Worm (Caenorhabditis elegans): ENCODE results near the gene srv-26.

DNA sequence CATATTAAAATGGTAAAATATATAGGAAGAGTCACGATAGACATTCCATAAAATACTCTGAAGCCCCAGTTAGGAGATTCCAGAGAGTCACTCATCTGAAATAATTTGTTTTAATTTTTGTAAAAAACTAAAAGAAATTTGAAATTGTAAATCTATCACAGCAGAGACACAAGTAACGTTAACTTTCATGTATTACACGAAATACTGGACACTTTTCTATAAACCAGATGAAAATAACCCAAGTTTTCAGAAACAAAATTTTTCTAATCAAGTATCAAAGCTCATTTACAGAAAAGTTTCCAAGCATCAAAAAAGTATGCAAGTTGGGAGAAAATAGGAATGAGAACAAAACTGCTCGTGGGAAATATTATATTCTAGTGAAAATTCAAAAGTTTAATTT, 3.4 kb downstream of the srv-26 start, which contains the start of gene srv-27:
- no peak for TF ChIP-seq med-1 (GFP tag; optimal IDR thresholded peaks at IDR 0.05; ENCODE audit: insufficient read depth)
- TF ChIP-seq T22C8.4 (GFP tag; IDR thresholded peaks at IDR 0.05) = no peak
- no peak for TF ChIP-seq klf-2 (GFP tag; conservative IDR thresholded peaks at IDR 0.05)
